Fruit fly (Drosophila melanogaster): ENCODE measurements around the gene Usp30.
A peak's percentile ranks its signal among the peaks of the same experiment; 100 is the strongest.

Gene Usp30

DNA sequence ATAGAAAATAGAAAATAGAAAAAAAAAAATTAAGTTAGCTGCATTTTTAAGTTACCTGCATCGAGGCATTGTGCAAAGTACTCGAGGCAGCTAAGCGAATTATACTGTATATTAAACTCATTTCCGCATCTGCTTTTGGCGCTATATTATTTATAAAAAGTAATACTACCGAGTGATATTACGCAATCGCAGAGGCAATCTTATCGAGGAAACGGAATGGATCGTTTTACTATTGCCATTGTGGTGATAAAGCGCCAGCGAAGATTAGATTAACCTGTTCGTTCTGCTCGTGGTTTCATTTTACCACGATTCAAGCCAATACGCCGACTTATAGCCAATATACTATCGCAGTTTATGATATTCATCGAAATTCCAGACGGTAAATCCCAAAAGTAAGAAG is 4.7 kb upstream of the Usp30 start:
- no peak for TF ChIP-seq psq (optimal IDR thresholded peaks at IDR 0.05)
- no peak for TF ChIP-seq pan (optimal IDR thresholded peaks at IDR 0.05)
- no peak for TF ChIP-seq EcR (GFP tag; optimal IDR thresholded peaks at IDR 0.05)
- no peak for TF ChIP-seq usp (GFP tag; optimal IDR thresholded peaks at IDR 0.05)
- no peak for TF ChIP-seq Dll (optimal IDR thresholded peaks at IDR 0.05)
- no peak for TF ChIP-seq CG8478 (optimal IDR thresholded peaks at IDR 0.05)

- no peak for TF ChIP-seq EcR (GFP tag; optimal IDR thresholded peaks at IDR 0.05)
- no peak for TF ChIP-seq CG8478 (optimal IDR thresholded peaks at IDR 0.05)
- TF ChIP-seq Dll (optimal IDR thresholded peaks at IDR 0.05), result no peak
- no peak for TF ChIP-seq usp (GFP tag; optimal IDR thresholded peaks at IDR 0.05)
These were observed 3.8 kb upstream of the Usp30 start for dm6 chrX:5883394-5883793.

dm6 chrX:5880139-5880924 is 745 bp upstream of the Usp30 start:
- no peak for TF ChIP-seq EcR (GFP tag; optimal IDR thresholded peaks at IDR 0.05)
- no peak for TF ChIP-seq psq (optimal IDR thresholded peaks at IDR 0.05)
- TF ChIP-seq CG8478 (optimal IDR thresholded peaks at IDR 0.05), result peak; percentile 42
- TF ChIP-seq pan (optimal IDR thresholded peaks at IDR 0.05), result no peak

DNA sequence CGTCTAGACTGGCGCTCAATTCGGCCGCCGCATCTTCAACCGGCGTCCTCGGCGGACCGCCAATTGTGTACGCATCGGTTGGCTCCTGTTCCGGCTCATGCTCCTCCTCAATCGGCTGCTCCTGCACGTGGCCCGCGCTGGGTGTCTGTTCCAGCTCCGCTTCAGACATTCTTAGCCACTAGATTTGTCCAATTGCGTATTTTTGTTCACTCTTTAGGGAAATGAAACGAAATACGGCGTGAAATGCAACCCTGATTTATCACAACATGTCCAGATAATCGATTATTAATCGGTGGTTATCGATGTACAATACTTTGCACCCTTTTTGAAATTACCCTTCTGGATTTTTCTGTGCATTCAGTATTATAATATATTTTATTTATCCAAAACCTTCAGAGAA is 3.0 kb downstream of the Usp30 start, which contains the start of gene mof:
Gene mof, minus strand, starts transcription at position 270 of the 400 bp plus-strand sequence.
- no peak for TF ChIP-seq psq (optimal IDR thresholded peaks at IDR 0.05)
- no peak for TF ChIP-seq CG8478 (optimal IDR thresholded peaks at IDR 0.05)
- TF ChIP-seq Dll (optimal IDR thresholded peaks at IDR 0.05), result no peak
- TF ChIP-seq pan (optimal IDR thresholded peaks at IDR 0.05), result no peak
- no peak for TF ChIP-seq usp (GFP tag; optimal IDR thresholded peaks at IDR 0.05)
- no peak for TF ChIP-seq EcR (GFP tag; optimal IDR thresholded peaks at IDR 0.05)

DNA sequence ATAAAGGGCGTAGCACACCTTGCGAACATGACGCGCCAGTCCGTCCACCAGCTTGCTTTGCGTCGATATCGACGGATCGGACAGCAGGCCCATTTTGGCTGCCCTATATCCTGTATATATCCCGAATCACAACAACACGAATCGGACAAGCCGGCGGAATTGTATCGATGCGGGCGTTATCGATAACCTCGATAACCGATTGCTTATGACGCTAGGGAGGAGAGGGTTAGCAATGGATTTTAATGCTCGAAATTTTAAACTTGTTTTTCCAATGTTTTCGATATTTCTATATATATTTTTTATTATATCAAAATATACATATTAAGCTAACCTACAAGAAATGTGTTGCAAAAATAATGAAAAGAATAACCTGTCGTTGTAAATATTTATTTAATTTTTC is 6.4 kb downstream of the Usp30 start, which contains the start of gene GAA1:
Gene GAA1, minus strand, starts transcription at position 194 of the 400 bp plus-strand sequence.
- TF ChIP-seq psq (optimal IDR thresholded peaks at IDR 0.05) (no peak), EcR (GFP tag; optimal IDR thresholded peaks at IDR 0.05) (no peak), pan (optimal IDR thresholded peaks at IDR 0.05) (no peak)

- no peak for TF ChIP-seq usp (GFP tag; optimal IDR thresholded peaks at IDR 0.05)
- no peak for TF ChIP-seq psq (optimal IDR thresholded peaks at IDR 0.05)
- no peak for TF ChIP-seq Dll (optimal IDR thresholded peaks at IDR 0.05)
- no peak for TF ChIP-seq CG8478 (optimal IDR thresholded peaks at IDR 0.05)
- no peak for TF ChIP-seq pan (optimal IDR thresholded peaks at IDR 0.05)
- no peak for TF ChIP-seq EcR (GFP tag; optimal IDR thresholded peaks at IDR 0.05)
These were observed 10.8 kb downstream of the Usp30 start, which contains the start of gene CG15764 for dm6 chrX:5868795-5869194. Gene CG15764 (plus strand): TSS chrX:5869095.

DNA sequence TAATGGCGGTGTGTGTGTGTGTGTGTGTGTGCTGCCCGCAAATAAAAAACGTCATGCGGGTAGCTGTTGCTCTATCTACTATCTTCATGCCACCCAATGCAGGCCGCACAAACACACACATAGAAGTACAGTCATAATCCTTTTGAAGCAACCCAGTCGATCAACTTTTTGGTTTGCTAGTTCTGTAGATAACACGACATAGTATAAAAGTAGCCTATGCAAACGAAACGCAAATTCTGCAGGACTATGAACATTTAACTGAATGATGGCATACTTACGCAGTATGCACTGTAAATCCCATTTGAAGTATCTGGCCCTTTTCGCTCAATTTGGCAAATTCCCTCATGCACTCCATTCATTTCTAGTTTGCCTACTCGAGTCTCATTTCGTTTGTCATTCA is 13.5 kb downstream of the Usp30 start:
- TF ChIP-seq pan (optimal IDR thresholded peaks at IDR 0.05), result no peak
- no peak for TF ChIP-seq CG8478 (optimal IDR thresholded peaks at IDR 0.05)
- TF ChIP-seq EcR (GFP tag; optimal IDR thresholded peaks at IDR 0.05), result no peak
- TF ChIP-seq psq (optimal IDR thresholded peaks at IDR 0.05), result no peak
- no peak for TF ChIP-seq Dll (optimal IDR thresholded peaks at IDR 0.05)
- no peak for TF ChIP-seq usp (GFP tag; optimal IDR thresholded peaks at IDR 0.05)

- TF ChIP-seq psq (optimal IDR thresholded peaks at IDR 0.05), result no peak
These were observed 14.5 kb downstream of the Usp30 start, which contains the start of gene CG43137 for dm6 chrX:5865051-5865450. Gene CG43137 (minus strand): TSS chrX:5865151.

DNA sequence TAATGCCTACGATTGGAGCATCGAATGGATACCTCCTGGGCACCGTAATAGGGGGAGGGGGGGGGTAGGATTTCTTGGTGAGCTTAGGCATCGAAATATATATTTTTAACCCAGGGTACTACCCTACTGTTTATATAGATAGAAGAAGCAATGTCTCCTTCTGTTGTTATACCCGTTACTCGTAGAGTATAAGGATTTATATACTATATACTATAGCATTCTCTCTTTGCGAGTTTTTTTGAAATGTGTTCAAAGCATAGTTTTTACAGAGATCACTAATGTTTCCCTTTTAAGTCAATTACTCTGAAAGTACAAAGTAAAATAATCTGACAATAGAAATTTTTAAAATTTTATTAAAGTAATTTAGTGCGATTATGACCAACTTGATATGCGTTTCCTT is 26.1 kb downstream of the Usp30 start, which contains the start of gene CG43136:
Gene CG43136, plus strand, starts transcription at position 301 of the 400 bp plus-strand sequence.
- TF ChIP-seq psq (optimal IDR thresholded peaks at IDR 0.05) (no peak), Dll (optimal IDR thresholded peaks at IDR 0.05) (no peak), pan (optimal IDR thresholded peaks at IDR 0.05) (no peak), EcR (GFP tag; optimal IDR thresholded peaks at IDR 0.05) (no peak), usp (GFP tag; optimal IDR thresholded peaks at IDR 0.05) (no peak), CG8478 (optimal IDR thresholded peaks at IDR 0.05) (no peak)

DNA sequence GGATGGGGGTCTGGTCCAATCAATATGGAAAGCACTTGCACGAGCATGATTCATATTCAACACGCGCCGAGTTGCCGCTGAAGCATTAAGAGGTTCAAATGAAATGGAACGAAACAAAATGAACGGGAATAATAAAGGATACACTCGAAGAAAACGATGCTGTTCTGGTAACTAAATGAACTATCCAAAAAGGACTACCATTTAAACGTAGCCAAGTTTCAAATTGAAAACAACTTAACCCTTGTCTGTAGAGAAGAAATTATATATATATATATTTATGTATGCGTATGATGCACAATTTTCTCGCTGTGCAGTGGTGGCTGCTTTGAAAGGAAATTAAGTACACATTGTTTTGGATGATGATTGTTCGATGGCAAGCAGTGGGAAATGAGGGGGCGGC is 26.9 kb downstream of the Usp30 start:
- no peak for TF ChIP-seq usp (GFP tag; optimal IDR thresholded peaks at IDR 0.05)
- TF ChIP-seq pan (optimal IDR thresholded peaks at IDR 0.05), result no peak
- no peak for TF ChIP-seq psq (optimal IDR thresholded peaks at IDR 0.05)

DNA sequence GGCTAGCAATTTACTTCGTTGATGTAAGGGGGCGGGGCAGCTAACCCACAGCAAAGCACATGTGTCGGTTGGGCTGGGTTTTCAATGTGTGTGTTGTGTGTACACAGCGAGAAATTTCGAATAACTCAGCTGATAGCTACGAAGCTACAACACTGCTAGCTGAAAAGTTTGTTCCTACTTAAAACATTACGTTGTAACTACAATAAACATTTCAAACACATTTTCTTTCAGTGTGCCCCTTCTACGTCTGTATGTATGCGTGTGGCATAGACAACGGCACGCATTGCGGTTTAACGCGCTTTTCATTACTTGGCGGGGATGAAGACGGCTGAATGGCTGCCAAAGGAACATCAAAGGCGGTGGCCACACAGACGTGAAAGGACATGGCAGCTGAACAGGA is 32.0 kb downstream of the Usp30 start:
- TF ChIP-seq EcR (GFP tag; optimal IDR thresholded peaks at IDR 0.05), result no peak
- no peak for TF ChIP-seq usp (GFP tag; optimal IDR thresholded peaks at IDR 0.05)
- TF ChIP-seq Dll (optimal IDR thresholded peaks at IDR 0.05), result no peak
- no peak for TF ChIP-seq pan (optimal IDR thresholded peaks at IDR 0.05)
- no peak for TF ChIP-seq psq (optimal IDR thresholded peaks at IDR 0.05)
- no peak for TF ChIP-seq CG8478 (optimal IDR thresholded peaks at IDR 0.05)

DNA sequence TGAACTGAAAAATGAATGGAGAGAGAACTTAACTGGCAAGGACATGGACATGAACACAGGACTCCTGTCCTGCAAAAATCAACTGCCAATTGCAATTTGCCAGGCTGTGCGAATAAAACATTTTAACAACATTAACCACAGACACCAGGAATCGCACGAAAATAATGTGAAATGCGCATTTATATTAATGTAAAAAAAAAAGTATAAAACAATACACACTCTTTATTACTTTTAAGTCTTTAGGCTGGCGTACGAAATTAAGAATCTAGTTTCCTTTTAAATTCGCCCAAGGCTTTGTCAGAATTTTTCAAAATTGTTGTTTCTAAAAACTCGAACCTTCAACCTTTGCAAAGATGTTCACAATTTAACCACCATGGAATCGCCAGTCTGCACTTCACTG is 34.6 kb downstream of the Usp30 start, which contains the start of gene CG12729:
Gene CG12729, plus strand, starts transcription at position 301 of the 400 bp plus-strand sequence.
- TF ChIP-seq EcR (GFP tag; optimal IDR thresholded peaks at IDR 0.05) (no peak), CG8478 (optimal IDR thresholded peaks at IDR 0.05) (no peak), usp (GFP tag; optimal IDR thresholded peaks at IDR 0.05) (no peak), Dll (optimal IDR thresholded peaks at IDR 0.05) (no peak), pan (optimal IDR thresholded peaks at IDR 0.05) (no peak), psq (optimal IDR thresholded peaks at IDR 0.05) (no peak)

DNA sequence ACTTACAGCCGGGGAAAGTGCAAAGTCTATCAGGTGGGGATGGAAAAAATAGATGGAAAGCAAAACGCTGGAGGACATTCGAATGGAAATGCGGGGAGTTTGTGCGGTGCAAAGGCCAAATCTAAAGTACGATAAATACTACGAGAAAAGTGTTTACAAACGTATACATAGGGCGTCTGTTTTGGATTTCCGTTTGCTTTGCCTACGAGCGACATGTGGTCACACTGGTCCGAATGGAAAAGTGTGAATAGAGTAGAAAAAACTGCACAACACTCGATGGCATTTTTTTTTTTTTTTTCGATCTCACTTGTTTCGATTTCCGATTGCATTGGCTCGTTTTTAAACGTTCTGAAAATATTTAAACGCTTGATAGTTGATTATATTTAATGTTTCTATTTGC is 39.9 kb downstream of the Usp30 start:
- no peak for TF ChIP-seq usp (GFP tag; optimal IDR thresholded peaks at IDR 0.05)
- no peak for TF ChIP-seq CG8478 (optimal IDR thresholded peaks at IDR 0.05)
- TF ChIP-seq EcR (GFP tag; optimal IDR thresholded peaks at IDR 0.05), result no peak
- no peak for TF ChIP-seq pan (optimal IDR thresholded peaks at IDR 0.05)
- TF ChIP-seq psq (optimal IDR thresholded peaks at IDR 0.05), result no peak
- TF ChIP-seq Dll (optimal IDR thresholded peaks at IDR 0.05), result no peak

Measured in whole organism.